Worm (Caenorhabditis elegans): ENCODE results near the gene irld-36.

The irld-36 gene

ce11 chrII:1722394-1722793 is 43.2 kb downstream of the irld-36 start, which contains the start of the genes fbxb-5 and btb-8:
fbxb-5 (minus strand) TSS chrII:1722494.
btb-8 (plus strand) TSS chrII:1722770.
- no peak for TF ChIP-seq unc-62 (GFP tag; optimal IDR thresholded peaks at IDR 0.05)
- TF ChIP-seq lin-13 (tag; optimal IDR thresholded peaks at IDR 0.05): no peak
- TF ChIP-seq elt-1 (tag; optimal IDR thresholded peaks at IDR 0.05; ENCODE audit: borderline replicate concordance, insufficient read depth): no peak
- no peak for TF ChIP-seq ceh-43 (GFP tag; optimal IDR thresholded peaks at IDR 0.05)
- no peak for TF ChIP-seq flh-1 (GFP tag; optimal IDR thresholded peaks at IDR 0.05)
- no peak for TF ChIP-seq blmp-1 (tag; optimal IDR thresholded peaks at IDR 0.05)
- no peak for TF ChIP-seq nhr-28 (tag; optimal IDR thresholded peaks at IDR 0.05)
- no peak for TF ChIP-seq lin-32 (GFP tag; optimal IDR thresholded peaks at IDR 0.05)
- TF ChIP-seq ztf-11 (tag; optimal IDR thresholded peaks at IDR 0.05): no peak
- no peak for TF ChIP-seq nhr-2 (tag; optimal IDR thresholded peaks at IDR 0.05)
- TF ChIP-seq mep-1 (tag; optimal IDR thresholded peaks at IDR 0.05): no peak
- no peak for TF ChIP-seq ham-2 (GFP tag; optimal IDR thresholded peaks at IDR 0.05)
- TF ChIP-seq ces-1 (GFP tag; optimal IDR thresholded peaks at IDR 0.05): no peak
- no peak for TF ChIP-seq M03D4.4 (tag; optimal IDR thresholded peaks at IDR 0.05)
- no peak for TF ChIP-seq drap-1 (GFP tag; optimal IDR thresholded peaks at IDR 0.05)
- no peak for TF ChIP-seq ceh-39 (tag; optimal IDR thresholded peaks at IDR 0.05)
- no peak for TF ChIP-seq nhr-237 (tag; optimal IDR thresholded peaks at IDR 0.05)
- TF ChIP-seq hlh-1 (tag; optimal IDR thresholded peaks at IDR 0.05): no peak

- TF ChIP-seq lin-13 (tag; optimal IDR thresholded peaks at IDR 0.05) (no peak), ces-1 (GFP tag; optimal IDR thresholded peaks at IDR 0.05) (no peak), sptf-1 (tag; optimal IDR thresholded peaks at IDR 0.05) (no peak), lsy-2 (tag; optimal IDR thresholded peaks at IDR 0.05) (no peak), nhr-237 (tag; optimal IDR thresholded peaks at IDR 0.05) (no peak), unc-39 (tag; optimal IDR thresholded peaks at IDR 0.05) (no peak), ceh-83 (GFP tag; optimal IDR thresholded peaks at IDR 0.05) (no peak), unc-62 (GFP tag; optimal IDR thresholded peaks at IDR 0.05) (no peak), ztf-11 (tag; optimal IDR thresholded peaks at IDR 0.05) (no peak), nhr-28 (tag; optimal IDR thresholded peaks at IDR 0.05) (no peak), ceh-43 (GFP tag; optimal IDR thresholded peaks at IDR 0.05) (no peak), drap-1 (GFP tag; optimal IDR thresholded peaks at IDR 0.05) (no peak), ham-2 (GFP tag; optimal IDR thresholded peaks at IDR 0.05) (no peak), cnd-1 (tag; optimal IDR thresholded peaks at IDR 0.05) (no peak), nhr-76 (tag; optimal IDR thresholded peaks at IDR 0.05) (no peak), M03D4.4 (tag; optimal IDR thresholded peaks at IDR 0.05) (no peak)
Observed at ce11 chrII:1724314-1724713, 45.1 kb downstream of the irld-36 start, which contains the start of gene fbxb-11. fbxb-11 (plus strand) TSS chrII:1724614.

- TF ChIP-seq ceh-83 (GFP tag; optimal IDR thresholded peaks at IDR 0.05): no peak
- TF ChIP-seq blmp-1 (tag; optimal IDR thresholded peaks at IDR 0.05): no peak
- TF ChIP-seq mls-2 (tag; optimal IDR thresholded peaks at IDR 0.05): no peak
- TF ChIP-seq ceh-39 (tag; optimal IDR thresholded peaks at IDR 0.05): peak; percentile 12
- TF ChIP-seq M03D4.4 (tag; optimal IDR thresholded peaks at IDR 0.05): no peak
- no peak for TF ChIP-seq zip-8 (tag; optimal IDR thresholded peaks at IDR 0.05)
Observed at ce11 chrII:1725735-1726134, 46.6 kb downstream of the irld-36 start, which contains the start of gene F45C12.17. F45C12.17 (plus strand) TSS chrII:1726111.

- no peak for TF ChIP-seq nhr-12 (tag; optimal IDR thresholded peaks at IDR 0.05)
- TF ChIP-seq snpc-4 (tag; optimal IDR thresholded peaks at IDR 0.05): no peak
- no peak for TF ChIP-seq nhr-76 (tag; optimal IDR thresholded peaks at IDR 0.05)
- no peak for TF ChIP-seq nhr-28 (tag; optimal IDR thresholded peaks at IDR 0.05)
- no peak for TF ChIP-seq sem-2 (GFP tag; optimal IDR thresholded peaks at IDR 0.05)
- no peak for TF ChIP-seq ztf-11 (tag; optimal IDR thresholded peaks at IDR 0.05)
- no peak for TF ChIP-seq ceh-43 (GFP tag; optimal IDR thresholded peaks at IDR 0.05)
- no peak for TF ChIP-seq tbx-8 (GFP tag; optimal IDR thresholded peaks at IDR 0.05)
- no peak for TF ChIP-seq ham-2 (GFP tag; optimal IDR thresholded peaks at IDR 0.05)
- no peak for TF ChIP-seq bed-3 (GFP tag; optimal IDR thresholded peaks at IDR 0.05)
Observed at ce11 chrII:1728253-1728652, 49.1 kb downstream of the irld-36 start, which contains the start of gene btb-9. btb-9 (plus strand) TSS chrII:1728506.

ce11 chrII:1730103-1730502 is 50.9 kb downstream of the irld-36 start, which contains the start of gene ceh-81:
ceh-81 (plus strand) TSS chrII:1730403.
- TF ChIP-seq elt-1 (tag; optimal IDR thresholded peaks at IDR 0.05; ENCODE audit: borderline replicate concordance, insufficient read depth) (no peak), unc-62 (GFP tag; optimal IDR thresholded peaks at IDR 0.05) (no peak), mep-1 (tag; optimal IDR thresholded peaks at IDR 0.05) (no peak), unc-39 (tag; optimal IDR thresholded peaks at IDR 0.05) (no peak), cnd-1 (tag; optimal IDR thresholded peaks at IDR 0.05) (no peak), nhr-28 (tag; optimal IDR thresholded peaks at IDR 0.05) (no peak)
